Fruit fly (Drosophila melanogaster): ENCODE data around the gene Nak.

- TF ChIP-seq CG14711 (tag; optimal IDR thresholded peaks at IDR 0.05) (no peak), CG1620 (GFP tag; optimal IDR thresholded peaks at IDR 0.05) (no peak), CG7045 (GFP tag; optimal IDR thresholded peaks at IDR 0.05) (no peak), Hr96 (GFP tag; optimal IDR thresholded peaks at IDR 0.05) (no peak), Clk (GFP tag; optimal IDR thresholded peaks at IDR 0.05) (no peak), toe (GFP tag; optimal IDR thresholded peaks at IDR 0.05) (no peak), ovo (GFP tag; optimal IDR thresholded peaks at IDR 0.05) (no peak), bab1 (GFP tag; optimal IDR thresholded peaks at IDR 0.05) (no peak)
These were observed 28.6 kb upstream of the Nak start, which contains the start of gene CG31792 for dm6 chr2L:18997148-18997547.
